Comparison of ENCODE assay signal across 5 fruit fly cellular contexts in genomic region chr3L:8721145-8721544, dm6.
TF ChIP-seq lines count a peak whose summit lies in the region.

TSS of gene CG32022 (minus strand) at chr3L:8721272.
TSS of gene CG6511 (plus strand) at chr3L:8721324.

- TF ChIP-seq CTCF in whole organism, embryonic (GFP tag; optimal IDR thresholded peaks at IDR 0.05; lab: Kevin White, UChicago), result peak; percentile 50

TF ChIP-seq in whole organism, adult, 20 proteins besides CTCF, POLR2A, EP300 and RAD21 (continues in another document):
- peak; percentile 98 for TF ChIP-seq CG7101 (tag; optimal IDR thresholded peaks at IDR 0.05; lab: Kevin White, UChicago)
- TF ChIP-seq CG33017 (tag; optimal IDR thresholded peaks at IDR 0.05; lab: Kevin White, UChicago), result peak; percentile 96
- peak; percentile 98 for TF ChIP-seq CG7045 (GFP tag; optimal IDR thresholded peaks at IDR 0.05; lab: Kevin White, UChicago)
- TF ChIP-seq kay (GFP tag; lab: Kevin White, UChicago; ENCODE audit: borderline replicate concordance), result peak; percentile 97
- peak; percentile 99 for TF ChIP-seq toe (GFP tag; optimal IDR thresholded peaks at IDR 0.05; lab: Kevin White, UChicago)
- peak; percentile 93 for TF ChIP-seq CG14711 (tag; optimal IDR thresholded peaks at IDR 0.05; lab: Kevin White, UChicago)
- TF ChIP-seq CG1620 (GFP tag; optimal IDR thresholded peaks at IDR 0.05; lab: Kevin White, UChicago), result no peak
- TF ChIP-seq Mnt (GFP tag; optimal IDR thresholded peaks at IDR 0.05; lab: Kevin White, UChicago), result peak; percentile 93
- TF ChIP-seq tj (GFP tag; optimal IDR thresholded peaks at IDR 0.05; lab: Kevin White, UChicago), result no peak
- TF ChIP-seq cic (GFP tag; optimal IDR thresholded peaks at IDR 0.05; lab: Kevin White, UChicago), result peak; percentile 84
- peak; percentile 97 for TF ChIP-seq Clk (GFP tag; optimal IDR thresholded peaks at IDR 0.05; lab: Kevin White, UChicago)
- TF ChIP-seq Crg-1 (GFP tag; optimal IDR thresholded peaks at IDR 0.05; lab: Kevin White, UChicago), result no peak
- TF ChIP-seq CG12768 (GFP tag; optimal IDR thresholded peaks at IDR 0.05; lab: Kevin White, UChicago), result peak; percentile 98
- TF ChIP-seq Hr96 (GFP tag; optimal IDR thresholded peaks at IDR 0.05; lab: Kevin White, UChicago), result peak; percentile 99
- no peak for TF ChIP-seq cnc (optimal IDR thresholded peaks at IDR 0.05; lab: Kevin White, UChicago)
- TF ChIP-seq CG5204 (GFP tag; optimal IDR thresholded peaks at IDR 0.05; lab: Kevin White, UChicago), result peak; percentile 98
- no peak for TF ChIP-seq CG11617 (GFP tag; optimal IDR thresholded peaks at IDR 0.05; lab: Kevin White, UChicago)
- TF ChIP-seq bab1 (GFP tag; optimal IDR thresholded peaks at IDR 0.05; lab: Kevin White, UChicago), result no peak

TF ChIP-seq in whole organism, embryonic, 481 proteins besides CTCF, POLR2A, EP300 and RAD21 (continues in another document):
- TF ChIP-seq CG14860 (GFP tag; IDR thresholded peaks at IDR 0.05; lab: Robert Waterston, UW; ENCODE audit: partially characterized antibody) (no peak), ro (GFP tag; IDR thresholded peaks at IDR 0.05; lab: Robert Waterston, UW) (peak; percentile 91), ATbp (GFP tag; optimal IDR thresholded peaks at IDR 0.05; lab: Kevin White, UChicago) (peak; percentile 91), tio (GFP tag; optimal IDR thresholded peaks at IDR 0.05; lab: Kevin White, UChicago) (peak; percentile 97), CG1792 (GFP tag; optimal IDR thresholded peaks at IDR 0.05; lab: Kevin White, UChicago) (peak; percentile 95), CG2199 (GFP tag; IDR thresholded peaks at IDR 0.05; lab: Robert Waterston, UW) (peak; percentile 92), ara (GFP tag; IDR thresholded peaks at IDR 0.05; lab: Robert Waterston, UW) (peak; percentile 90), CG3995 (GFP tag; optimal IDR thresholded peaks at IDR 0.05; lab: Kevin White, UChicago) (peak; percentile 83), toy (GFP tag; IDR thresholded peaks at IDR 0.05; lab: Robert Waterston, UW) (peak; percentile 90), Usf (GFP tag; optimal IDR thresholded peaks at IDR 0.05; lab: Kevin White, UChicago) (peak; percentile 98), MTF-1 (GFP tag; optimal IDR thresholded peaks at IDR 0.05; lab: Kevin White, UChicago; ENCODE audit: borderline replicate concordance) (peak; percentile 80), CG30431 (GFP tag; optimal IDR thresholded peaks at IDR 0.05; lab: Kevin White, UChicago) (peak; percentile 96), CG18011 (GFP tag; optimal IDR thresholded peaks at IDR 0.05; lab: Kevin White, UChicago) (peak; percentile 86), dan (GFP tag; IDR thresholded peaks at IDR 0.05; lab: Robert Waterston, UW) (peak; percentile 89), trem (tag; optimal IDR thresholded peaks at IDR 0.05; lab: Kevin White, UChicago) (peak; percentile 99), Rx (GFP tag; IDR thresholded peaks at IDR 0.05; lab: Robert Waterston, UW) (peak; percentile 95), Hsf (GFP tag; optimal IDR thresholded peaks at IDR 0.05; lab: Kevin White, UChicago) (peak; percentile 99), CG10209 (GFP tag; optimal IDR thresholded peaks at IDR 0.05; lab: Kevin White, UChicago) (peak; percentile 97)

TF ChIP-seq in whole organism, prepupa, 60 proteins besides CTCF, POLR2A, EP300 and RAD21 (continues in another document):
- TF ChIP-seq CG9139 (GFP tag; optimal IDR thresholded peaks at IDR 0.05; lab: Kevin White, UChicago) (peak; percentile 89), CG6276 (GFP tag; optimal IDR thresholded peaks at IDR 0.05; lab: Kevin White, UChicago) (peak; percentile 95), esn (GFP tag; optimal IDR thresholded peaks at IDR 0.05; lab: Kevin White, UChicago) (peak; percentile 99), spab (GFP tag; optimal IDR thresholded peaks at IDR 0.05; lab: Kevin White, UChicago) (peak; percentile 95), cyc (GFP tag; optimal IDR thresholded peaks at IDR 0.05; lab: Kevin White, UChicago) (peak; percentile 99), Eip78C (GFP tag; lab: Kevin White, UChicago) (peak; percentile 99), CG7368 (GFP tag; optimal IDR thresholded peaks at IDR 0.05; lab: Kevin White, UChicago) (peak; percentile 95), CG10669 (GFP tag; optimal IDR thresholded peaks at IDR 0.05; lab: Kevin White, UChicago) (peak; percentile 98), Hr4 (GFP tag; optimal IDR thresholded peaks at IDR 0.05; lab: Kevin White, UChicago) (peak; percentile 99), Sox102F (GFP tag; optimal IDR thresholded peaks at IDR 0.05; lab: Kevin White, UChicago) (peak; percentile 97), net (GFP tag; optimal IDR thresholded peaks at IDR 0.05; lab: Kevin White, UChicago) (peak; percentile 96), CG3032 (tag; optimal IDR thresholded peaks at IDR 0.05; lab: Kevin White, UChicago) (peak; percentile 99), OdsH (GFP tag; optimal IDR thresholded peaks at IDR 0.05; lab: Kevin White, UChicago) (peak; percentile 99), Hr38 (GFP tag; optimal IDR thresholded peaks at IDR 0.05; lab: Kevin White, UChicago) (peak; percentile 82), CG11762 (GFP tag; optimal IDR thresholded peaks at IDR 0.05; lab: Kevin White, UChicago; ENCODE audit: insufficient read depth) (peak; percentile 97), topi (GFP tag; optimal IDR thresholded peaks at IDR 0.05; lab: Kevin White, UChicago) (peak; percentile 98), CG31627 (GFP tag; optimal IDR thresholded peaks at IDR 0.05; lab: Kevin White, UChicago) (peak; percentile 99), CG32006 (GFP tag; optimal IDR thresholded peaks at IDR 0.05; lab: Kevin White, UChicago) (peak; percentile 99), CG1621 (tag; optimal IDR thresholded peaks at IDR 0.05; lab: Kevin White, UChicago) (peak; percentile 94)

TF ChIP-seq in whole organism, pupa, 21 proteins besides CTCF, POLR2A, EP300 and RAD21:
- TF ChIP-seq CG10348 (GFP tag; IDR thresholded peaks at IDR 0.05; lab: Robert Waterston, UW) (peak; percentile 97), EcR (GFP tag; optimal IDR thresholded peaks at IDR 0.05; lab: Kevin White, UChicago) (no peak), CG14655 (GFP tag; optimal IDR thresholded peaks at IDR 0.05; lab: Kevin White, UChicago) (peak; percentile 98), CG12605 (GFP tag; IDR thresholded peaks at IDR 0.05; lab: Robert Waterston, UW) (peak; percentile 91), CG34367 (tag; optimal IDR thresholded peaks at IDR 0.05; lab: Kevin White, UChicago) (peak; percentile 96), CG8159 (tag; optimal IDR thresholded peaks at IDR 0.05; lab: Kevin White, UChicago) (peak; percentile 98), CG17806 (tag; optimal IDR thresholded peaks at IDR 0.05; lab: Kevin White, UChicago) (peak; percentile 96), gl (tag; optimal IDR thresholded peaks at IDR 0.05; lab: Kevin White, UChicago) (peak; percentile 92), CG4496 (GFP tag; IDR thresholded peaks at IDR 0.05; lab: Robert Waterston, UW) (peak; percentile 97), Ets98B (GFP tag; IDR thresholded peaks at IDR 0.05; lab: Robert Waterston, UW) (peak; percentile 93), CG32121 (GFP tag; IDR thresholded peaks at IDR 0.05; lab: Robert Waterston, UW) (peak; percentile 97), D1 (tag; optimal IDR thresholded peaks at IDR 0.05; lab: Kevin White, UChicago) (no peak), CG8301 (tag; optimal IDR thresholded peaks at IDR 0.05; lab: Kevin White, UChicago) (peak; percentile 98), Snoo (tag; optimal IDR thresholded peaks at IDR 0.05; lab: Kevin White, UChicago) (peak; percentile 98), rn (GFP tag; IDR thresholded peaks at IDR 0.05; lab: Robert Waterston, UW) (peak; percentile 97), fd96Ca (GFP tag; IDR thresholded peaks at IDR 0.05; lab: Robert Waterston, UW) (peak; percentile 96), CG13204 (GFP tag; optimal IDR thresholded peaks at IDR 0.05; lab: Kevin White, UChicago) (peak; percentile 87), CG15710 (tag; optimal IDR thresholded peaks at IDR 0.05; lab: Kevin White, UChicago) (peak; percentile 98), Pif1B (GFP tag; optimal IDR thresholded peaks at IDR 0.05; lab: Kevin White, UChicago) (peak; percentile 89), CG9948 (tag; optimal IDR thresholded peaks at IDR 0.05; lab: Kevin White, UChicago) (peak; percentile 98), Pif1A (GFP tag; optimal IDR thresholded peaks at IDR 0.05; lab: Kevin White, UChicago) (peak; percentile 97)

TF ChIP-seq in whole organism, wandering third instar larva, 38 proteins besides CTCF, POLR2A, EP300 and RAD21 (continues in another document):
- peak; percentile 99 for TF ChIP-seq dmrt93B (GFP tag; optimal IDR thresholded peaks at IDR 0.05; lab: Kevin White, UChicago)
- TF ChIP-seq fru (GFP tag; optimal IDR thresholded peaks at IDR 0.05; lab: Kevin White, UChicago), result peak; percentile 98
- peak; percentile 98 for TF ChIP-seq Sp1 (GFP tag; optimal IDR thresholded peaks at IDR 0.05; lab: Kevin White, UChicago)
- TF ChIP-seq ey (GFP tag; optimal IDR thresholded peaks at IDR 0.05; lab: Kevin White, UChicago), result peak; percentile 98
- TF ChIP-seq Rel (GFP tag; optimal IDR thresholded peaks at IDR 0.05; lab: Kevin White, UChicago), result peak; percentile 59
- peak; percentile 87 for TF ChIP-seq Rel (tag; optimal IDR thresholded peaks at IDR 0.05; lab: Kevin White, UChicago)
- no peak for TF ChIP-seq Vsx2 (GFP tag; optimal IDR thresholded peaks at IDR 0.05; lab: Kevin White, UChicago; ENCODE audit: partially characterized antibody)
- TF ChIP-seq OdsH (GFP tag; optimal IDR thresholded peaks at IDR 0.05; lab: Kevin White, UChicago), result peak; percentile 97
- peak; percentile 92 for TF ChIP-seq dsf (GFP tag; optimal IDR thresholded peaks at IDR 0.05; lab: Kevin White, UChicago; ENCODE audit: borderline replicate concordance)
- peak; percentile 90 for TF ChIP-seq GATAd (GFP tag; optimal IDR thresholded peaks at IDR 0.05; lab: Kevin White, UChicago)
- no peak for TF ChIP-seq Hr78 (GFP tag; optimal IDR thresholded peaks at IDR 0.05; lab: Kevin White, UChicago)
- no peak for TF ChIP-seq usp (GFP tag; optimal IDR thresholded peaks at IDR 0.05; lab: Kevin White, UChicago)
- TF ChIP-seq CG32264 (GFP tag; optimal IDR thresholded peaks at IDR 0.05; lab: Kevin White, UChicago), result peak; percentile 92
- TF ChIP-seq Dif (GFP tag; optimal IDR thresholded peaks at IDR 0.05; lab: Kevin White, UChicago; ENCODE audit: partially characterized antibody), result no peak
- TF ChIP-seq Mio (GFP tag; optimal IDR thresholded peaks at IDR 0.05; lab: Kevin White, UChicago), result peak; percentile 85
- peak; percentile 98 for TF ChIP-seq CG9705 (GFP tag; optimal IDR thresholded peaks at IDR 0.05; lab: Kevin White, UChicago)
- no peak for TF ChIP-seq pan (optimal IDR thresholded peaks at IDR 0.05; lab: Kevin White, UChicago)
- no peak for TF ChIP-seq N (GFP tag; optimal IDR thresholded peaks at IDR 0.05; lab: Kevin White, UChicago)
- TF ChIP-seq Hnf4 (GFP tag; optimal IDR thresholded peaks at IDR 0.05; lab: Kevin White, UChicago), result peak; percentile 97
- TF ChIP-seq tai (GFP tag; optimal IDR thresholded peaks at IDR 0.05; lab: Kevin White, UChicago), result no peak
- peak; percentile 89 for TF ChIP-seq sage (GFP tag; optimal IDR thresholded peaks at IDR 0.05; lab: Kevin White, UChicago)
- TF ChIP-seq h (GFP tag; optimal IDR thresholded peaks at IDR 0.05; lab: Kevin White, UChicago), result peak; percentile 98
- TF ChIP-seq brk (GFP tag; optimal IDR thresholded peaks at IDR 0.05; lab: Kevin White, UChicago), result no peak
- TF ChIP-seq psq (GFP tag; optimal IDR thresholded peaks at IDR 0.05; lab: Kevin White, UChicago), result peak; percentile 95
